Fruit fly (Drosophila melanogaster): ENCODE measurements around the gene CG13653.

DNA sequence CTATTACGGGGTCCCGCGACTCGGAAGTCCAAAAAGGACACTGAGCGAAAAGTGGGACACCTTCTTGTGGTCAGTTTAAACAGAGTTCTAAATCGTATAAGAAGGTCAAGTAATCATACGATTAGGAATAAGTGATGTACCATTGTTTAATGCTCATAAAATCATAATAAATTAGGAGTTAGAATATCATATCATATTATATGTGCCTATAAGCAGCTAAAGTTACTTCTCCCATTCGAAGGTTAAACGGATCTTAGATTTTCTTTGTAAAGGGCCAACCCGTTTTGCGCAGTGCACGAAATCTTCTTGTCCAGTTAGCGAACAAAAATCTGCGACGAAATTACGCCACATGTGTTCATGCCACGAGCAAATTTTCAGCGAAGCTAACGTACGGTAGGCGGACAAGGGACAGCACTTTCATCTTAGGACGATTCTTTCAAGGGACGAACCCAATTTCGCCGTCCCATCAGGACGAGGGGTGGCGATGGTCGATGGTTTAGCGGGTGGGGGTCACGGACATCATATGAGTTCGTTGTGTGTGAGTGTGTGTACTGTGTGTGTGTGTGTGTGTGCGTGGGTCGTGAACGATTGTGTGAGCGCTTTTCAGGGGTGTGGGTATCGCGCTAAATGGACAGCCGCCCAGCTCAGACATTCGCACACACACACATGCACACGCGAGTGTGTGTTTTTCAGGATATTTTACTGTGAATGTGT, 26.9 kb upstream of the CG13653 start:
- TF ChIP-seq pan (optimal IDR thresholded peaks at IDR 0.05) (no peak), usp (GFP tag; optimal IDR thresholded peaks at IDR 0.05) (no peak)
